Worm (Caenorhabditis elegans) whole organism, mixed stage, embryonic: ENCODE results near the gene ints-13.

ENCODE experiments used
- blmp-1 ChIP-seq: fragments of 150-350 bp; optimal IDR thresholded peaks from 2 replicates; lab custom pipeline; 2014; ENCODE audit warnings: missing biosample characterization, missing genetic modification characterization
- drap-1 ChIP-seq: fragments of 200-800 bp; sonication (Bioruptor generic); optimal IDR thresholded peaks from 3 replicates; lab custom pipeline; 2018; ENCODE audit warnings: mild to moderate bottlenecking, missing genetic modification characterization, missing compliant biosample characterization
- elt-3 ChIP-seq: fragments of 150-350 bp; optimal IDR thresholded peaks from 2 replicates; lab custom pipeline; 2014; ENCODE audit warnings: missing biosample characterization, missing genetic modification characterization
- mep-1 ChIP-seq: fragments of 150-350 bp; optimal IDR thresholded peaks from 2 replicates; lab custom pipeline; 2017; ENCODE audit warnings: missing biosample characterization, missing genetic modification reagents, missing genetic modification characterization, inconsistent platforms
- snpc-4 ChIP-seq: fragments of 150-350 bp; optimal IDR thresholded peaks from 2 replicates; lab custom pipeline; 2014; ENCODE audit warnings: missing biosample characterization, missing genetic modification characterization
- sptf-1 ChIP-seq: sonication (generic microtip); optimal IDR thresholded peaks from 2 replicates; lab custom pipeline; 2017; ENCODE audit warnings: mild to moderate bottlenecking, missing genetic modification characterization, moderate library complexity, missing compliant biosample characterization
- unc-39 ChIP-seq: fragments of 150-350 bp; optimal IDR thresholded peaks from 2 replicates; lab custom pipeline; 2014; ENCODE audit warnings: missing biosample characterization, missing genetic modification characterization
- unc-62 ChIP-seq: fragments of 150-350 bp; optimal IDR thresholded peaks from 2 replicates; lab custom pipeline; 2014; ENCODE audit warnings: missing biosample characterization, missing genetic modification reagents, missing genetic modification characterization
- ztf-11 ChIP-seq: fragments of 150-350 bp; optimal IDR thresholded peaks from 2 replicates; lab custom pipeline; 2014; ENCODE audit warnings: missing biosample characterization, missing genetic modification characterization

- TF ChIP-seq drap-1 (GFP tag; lab: Kevin White, UChicago): no peak
- TF ChIP-seq elt-3: no peak
- TF ChIP-seq unc-62 (GFP tag; lab: Kevin White, UChicago): peak; percentile 59
- TF ChIP-seq sptf-1: no peak
- peak; percentile 95 for TF ChIP-seq mep-1 (tag; lab: Kevin White, UChicago)
- no peak for TF ChIP-seq snpc-4 (tag; lab: Kevin White, UChicago)
- TF ChIP-seq unc-39: no peak
- TF ChIP-seq ztf-11: no peak
- no peak for TF ChIP-seq blmp-1 (tag; lab: Kevin White, UChicago)
Measured at ce11 chrIV:255379-255857, 18.2 kb upstream of the ints-13 start, which contains the start of gene rcat-1.
